Worm (Caenorhabditis elegans): ENCODE measurements around the gene ufl-1.

Gene ufl-1

ce11 chrIV:7010835-7011234 is 25.8 kb downstream of the ufl-1 start, which contains the start of gene C25A8.1 (continued):
- TF ChIP-seq rpc-1 (optimal IDR thresholded peaks at IDR 0.05) (no peak), rpc-1 (tag; optimal IDR thresholded peaks at IDR 0.05) (no peak), nfyb-1 (GFP tag; IDR thresholded peaks at IDR 0.05) (no peak)

DNA sequence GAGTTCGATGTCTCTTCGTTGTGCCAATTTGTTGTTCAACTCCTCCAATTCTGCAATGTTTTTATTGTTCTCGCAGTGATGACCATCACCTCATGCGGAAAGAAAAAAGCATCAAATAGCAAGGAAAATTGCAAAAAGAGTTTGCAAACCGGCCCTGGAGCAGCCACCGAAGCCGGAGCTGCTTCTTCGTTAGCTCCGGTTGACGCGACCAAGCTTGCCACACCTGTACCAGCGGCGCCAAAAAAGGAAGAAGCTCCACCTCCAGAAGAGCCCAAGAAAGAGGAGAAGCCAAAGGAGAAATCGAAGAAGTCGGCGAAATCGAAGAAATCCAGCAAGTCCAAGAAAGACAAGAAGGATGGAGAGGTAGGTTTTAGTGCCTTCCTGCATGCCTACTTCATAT is 26.5 kb downstream of the ufl-1 start:
- TF ChIP-seq ccch-3 (GFP tag; optimal IDR thresholded peaks at IDR 0.05): no peak
- TF ChIP-seq zfh-2 (GFP tag; conservative IDR thresholded peaks at IDR 0.05): peak; percentile 73
- no peak for TF ChIP-seq madf-8 (GFP tag; conservative IDR thresholded peaks at IDR 0.05)
- TF ChIP-seq nfyb-1 (GFP tag; IDR thresholded peaks at IDR 0.05): no peak
- no peak for TF ChIP-seq ztf-3 (GFP tag; optimal IDR thresholded peaks at IDR 0.05)
- no peak for TF ChIP-seq cebp-2 (GFP tag; IDR thresholded peaks at IDR 0.05)
- no peak for TF ChIP-seq B0261.1 (tag; optimal IDR thresholded peaks at IDR 0.05)
- TF ChIP-seq egrh-3 (GFP tag; IDR thresholded peaks at IDR 0.05): peak; percentile 23; the same call in 1 of the 2 replicates
- no peak for TF ChIP-seq T26A5.8 (tag; optimal IDR thresholded peaks at IDR 0.05)
- no peak for TF ChIP-seq ztf-22 (GFP tag; optimal IDR thresholded peaks at IDR 0.05)
- TF ChIP-seq attf-5 (GFP tag; optimal IDR thresholded peaks at IDR 0.05): no peak
- TF ChIP-seq Y95B8A.8 (GFP tag; IDR thresholded peaks at IDR 0.05): no peak
- no peak for TF ChIP-seq lin-54 (GFP tag; optimal IDR thresholded peaks at IDR 0.05)
- TF ChIP-seq Y56A3A.18 (GFP tag; IDR thresholded peaks at IDR 0.05): no peak
- no peak for TF ChIP-seq gei-17 (GFP tag; optimal IDR thresholded peaks at IDR 0.05)

DNA sequence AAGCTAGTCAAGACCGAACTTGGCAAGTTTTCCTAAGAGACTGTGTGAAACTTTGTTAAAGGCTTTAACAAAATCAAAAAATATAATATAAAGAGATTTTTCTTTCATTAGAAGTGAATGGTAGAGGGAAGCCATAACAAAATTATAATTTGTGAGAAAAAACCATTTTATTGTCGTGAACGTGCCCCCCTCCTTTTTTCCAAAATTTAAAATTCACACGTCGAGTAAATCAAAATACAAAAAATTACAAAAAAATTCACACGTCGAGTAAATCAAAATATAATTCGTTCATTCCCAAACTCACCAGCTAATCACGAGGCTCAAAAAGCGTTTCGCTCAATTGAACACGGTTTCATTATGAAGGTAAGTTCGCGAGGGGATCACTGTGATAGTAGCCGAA is 27.1 kb downstream of the ufl-1 start, which contains the start of gene C25A8.2:
C25A8.2 (plus strand) TSS at position 301 of the 400 bp plus-strand sequence.
- TF ChIP-seq gei-17 (GFP tag; optimal IDR thresholded peaks at IDR 0.05) (no peak), xnd-1 (tag; optimal IDR thresholded peaks at IDR 0.05) (no peak), ceh-40 (GFP tag; IDR thresholded peaks at IDR 0.05) (no peak), lin-40 (tag; optimal IDR thresholded peaks at IDR 0.05) (no peak), hlh-26 (GFP tag; conservative IDR thresholded peaks at IDR 0.05) (no peak), nfya-2 (GFP tag; IDR thresholded peaks at IDR 0.05) (no peak), F49E8.2 (tag; optimal IDR thresholded peaks at IDR 0.05; ENCODE audit: insufficient read depth) (no peak), egl-18 (GFP tag; IDR thresholded peaks at IDR 0.05) (no peak), mxl-1 (tag; optimal IDR thresholded peaks at IDR 0.05) (no peak), F22D6.2 (tag; optimal IDR thresholded peaks at IDR 0.05) (no peak), nhr-80 (tag; optimal IDR thresholded peaks at IDR 0.05) (no peak), fkh-3 (tag; optimal IDR thresholded peaks at IDR 0.05) (no peak), repo-1 (tag; optimal IDR thresholded peaks at IDR 0.05) (no peak), B0336.3 (GFP tag; IDR thresholded peaks at IDR 0.05) (no peak), B0261.1 (tag; optimal IDR thresholded peaks at IDR 0.05) (no peak), hsf-1 (GFP tag; IDR thresholded peaks at IDR 0.05) (no peak)

DNA sequence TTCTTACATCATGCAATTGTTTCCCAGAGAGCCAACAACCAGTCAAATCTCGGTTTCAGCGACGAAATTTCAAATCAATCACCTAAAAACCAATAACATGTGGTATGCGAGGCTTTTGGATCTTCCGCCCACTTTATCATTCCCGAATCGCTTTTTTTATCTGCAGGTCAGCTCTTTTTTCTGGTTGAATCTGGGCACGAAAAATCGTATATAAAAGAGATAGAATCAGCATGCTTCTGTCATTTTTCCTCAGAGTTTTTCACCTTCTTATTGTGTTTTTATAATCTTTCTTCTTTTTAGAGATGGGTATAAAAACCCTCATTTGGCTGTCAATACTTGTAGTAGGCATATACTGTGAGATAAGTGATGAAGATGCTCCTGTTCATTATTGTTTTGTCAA is 33.3 kb downstream of the ufl-1 start, which contains the start of gene cht-3:
cht-3 (plus strand) TSS at position 301 of the 400 bp plus-strand sequence.
- TF ChIP-seq nhr-120 (GFP tag; IDR thresholded peaks at IDR 0.05) (no peak), ztf-22 (GFP tag; optimal IDR thresholded peaks at IDR 0.05) (no peak), snpc-1.1 (tag; optimal IDR thresholded peaks at IDR 0.05; ENCODE audit: insufficient read depth) (no peak), ccch-3 (GFP tag; optimal IDR thresholded peaks at IDR 0.05) (no peak), hsf-1 (GFP tag; IDR thresholded peaks at IDR 0.05) (no peak), zim-3 (tag; optimal IDR thresholded peaks at IDR 0.05) (no peak), snpc-4 (GFP tag; optimal IDR thresholded peaks at IDR 0.05) (no peak), snpc-4 (tag; optimal IDR thresholded peaks at IDR 0.05) (no peak), mcd-1 (GFP tag; IDR thresholded peaks at IDR 0.05) (no peak), aptf-3 (GFP tag; IDR thresholded peaks at IDR 0.05) (no peak), lsy-27 (tag; optimal IDR thresholded peaks at IDR 0.05; ENCODE audit: borderline replicate concordance, insufficient read depth) (no peak), B0019.2 (GFP tag; conservative IDR thresholded peaks at IDR 0.05) (no peak), ztf-28 (GFP tag; IDR thresholded peaks at IDR 0.05) (no peak), ztf-3 (GFP tag; optimal IDR thresholded peaks at IDR 0.05) (no peak), snpc-1.3 (tag; optimal IDR thresholded peaks at IDR 0.05; ENCODE audit: insufficient read depth) (no peak), nhr-80 (tag; optimal IDR thresholded peaks at IDR 0.05) (no peak)

All from whole organism, young adult.